Worm (Caenorhabditis elegans): ENCODE measurements around the gene nth-1.

The nth-1 gene

DNA sequence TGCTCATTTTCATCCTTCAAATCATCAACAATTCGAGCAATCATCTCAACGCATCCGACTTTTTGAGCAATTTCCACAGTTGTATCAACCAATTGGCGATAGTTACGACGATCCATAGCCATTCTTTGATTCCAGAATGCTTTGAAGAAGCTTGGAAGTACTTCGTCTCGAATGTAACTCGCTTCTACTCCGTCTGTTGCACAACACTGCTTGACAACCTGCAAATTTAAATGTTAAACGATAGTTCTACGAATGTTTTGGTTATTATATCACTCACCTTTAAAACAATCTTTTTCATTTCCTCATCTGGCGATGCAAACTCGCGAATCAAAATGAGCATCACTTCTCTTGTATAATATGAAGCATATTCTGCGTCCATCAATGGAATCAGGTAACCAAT lies 28.2 kb downstream of the nth-1 start:
- no peak for TF ChIP-seq dpl-1 (GFP tag; optimal IDR thresholded peaks at IDR 0.05)
- no peak for TF ChIP-seq ceh-88 (GFP tag; IDR thresholded peaks at IDR 0.05)
- TF ChIP-seq pax-3 (tag; optimal IDR thresholded peaks at IDR 0.05) = no peak
- TF ChIP-seq nhr-11 (tag; optimal IDR thresholded peaks at IDR 0.05) = no peak
- no peak for TF ChIP-seq snu-23 (GFP tag; optimal IDR thresholded peaks at IDR 0.05)
- no peak for TF ChIP-seq ceh-82 (tag; optimal IDR thresholded peaks at IDR 0.05)
- no peak for TF ChIP-seq aha-1 (tag; optimal IDR thresholded peaks at IDR 0.05)
- TF ChIP-seq efl-1 (optimal IDR thresholded peaks at IDR 0.05) = no peak
- TF ChIP-seq efl-1 (GFP tag; optimal IDR thresholded peaks at IDR 0.05 in 1 of 2) = peak in 1 of 2 experiments; percentile 70
- TF ChIP-seq nhr-12 (tag; optimal IDR thresholded peaks at IDR 0.05) = no peak

DNA sequence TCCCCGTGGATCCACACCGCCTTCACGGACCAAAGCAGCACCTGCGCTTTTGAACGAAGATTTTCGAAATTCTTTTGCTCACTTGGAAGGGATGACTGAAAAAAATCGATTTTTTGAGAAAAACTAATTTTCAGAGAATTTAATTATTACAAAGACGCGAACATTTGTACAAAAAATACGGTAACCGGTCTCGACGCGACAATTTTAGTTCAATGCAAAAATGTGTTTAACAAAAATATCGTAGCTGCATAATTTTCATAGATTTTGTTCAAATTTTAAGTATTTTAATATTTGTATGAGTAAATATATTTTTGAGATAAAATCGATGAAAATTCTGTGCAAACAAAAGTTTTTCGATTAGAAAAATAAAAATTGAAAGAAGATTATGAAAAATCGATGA lies 31.0 kb downstream of the nth-1 start, which contains the start of gene T08A11.1:
Gene T08A11.1, minus strand, starts transcription at position 101 of the 400 bp plus-strand sequence.
- TF ChIP-seq lin-14 (GFP tag; optimal IDR thresholded peaks at IDR 0.05) = no peak
- TF ChIP-seq lin-13 (GFP tag; optimal IDR thresholded peaks at IDR 0.05) = no peak
- TF ChIP-seq skn-1 (tag; optimal IDR thresholded peaks at IDR 0.05) = no peak
- no peak for TF ChIP-seq jun-1 (tag; optimal IDR thresholded peaks at IDR 0.05)
- no peak for TF ChIP-seq Y116A8C.19 (tag; optimal IDR thresholded peaks at IDR 0.05; ENCODE audit: borderline replicate concordance)
- TF ChIP-seq aha-1 (tag; optimal IDR thresholded peaks at IDR 0.05) = no peak

DNA sequence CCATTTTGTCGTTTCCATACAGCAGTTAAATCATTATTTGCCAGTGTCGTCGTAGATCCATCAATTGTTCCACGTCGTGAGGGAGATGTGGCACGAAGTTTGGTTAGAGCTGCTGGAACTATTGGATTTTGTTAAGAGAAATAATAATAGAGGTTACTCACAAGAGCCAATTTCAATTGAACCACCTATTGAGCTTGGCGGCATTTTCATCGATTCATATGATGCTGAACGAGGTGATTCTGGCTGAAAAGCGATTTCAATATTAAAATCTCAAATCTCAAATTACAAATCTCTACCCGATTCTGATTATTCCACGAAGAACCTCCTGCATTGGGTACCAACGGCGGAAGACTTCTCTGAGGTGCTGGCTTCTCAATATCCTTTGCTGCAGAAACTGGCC lies 36.2 kb downstream of the nth-1 start:
- TF ChIP-seq pag-3 (tag; optimal IDR thresholded peaks at IDR 0.05; ENCODE audit: borderline replicate concordance, insufficient read depth) (no peak), nhr-90 (tag; optimal IDR thresholded peaks at IDR 0.05; ENCODE audit: poor library complexity) (no peak), tbx-2 (tag; optimal IDR thresholded peaks at IDR 0.05) (no peak), ceh-8 (GFP tag; optimal IDR thresholded peaks at IDR 0.05) (no peak), unc-98 (GFP tag; IDR thresholded peaks at IDR 0.05) (no peak), nhr-47 (tag; optimal IDR thresholded peaks at IDR 0.05) (no peak), nhr-11 (tag; optimal IDR thresholded peaks at IDR 0.05) (no peak), lin-39 (tag; optimal IDR thresholded peaks at IDR 0.05) (no peak), aly-2 (tag; optimal IDR thresholded peaks at IDR 0.05) (no peak), ceh-90 (tag; optimal IDR thresholded peaks at IDR 0.05) (no peak), nhr-71 (tag; optimal IDR thresholded peaks at IDR 0.05) (no peak), tlp-1 (tag; optimal IDR thresholded peaks at IDR 0.05) (no peak), C34B4.2 (tag; optimal IDR thresholded peaks at IDR 0.05) (no peak), egl-27 (tag; optimal IDR thresholded peaks at IDR 0.05) (no peak), fkh-4 (tag; optimal IDR thresholded peaks at IDR 0.05; ENCODE audit: borderline replicate concordance) (no peak)

DNA sequence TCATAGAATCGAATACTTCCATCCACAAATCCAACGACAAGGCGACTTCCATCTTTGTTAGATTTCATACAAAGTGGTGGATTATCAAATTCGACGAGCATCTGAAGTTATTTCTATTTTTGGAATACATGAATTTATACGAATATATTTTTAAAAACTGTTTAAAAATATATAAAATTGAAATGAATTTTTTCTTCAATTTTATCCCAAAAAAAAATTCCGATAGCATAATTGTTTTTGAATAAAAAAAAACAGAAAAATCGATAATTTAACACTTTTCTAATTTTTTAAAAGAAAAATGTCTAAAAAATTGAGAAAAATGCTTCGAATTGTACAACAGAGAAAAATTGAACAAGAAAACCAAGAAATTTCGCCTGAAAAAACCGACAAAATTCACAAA lies 46.5 kb downstream of the nth-1 start, which contains the start of gene Y44F5A.1:
Gene Y44F5A.1, minus strand, starts transcription at position 101 of the 400 bp plus-strand sequence.
- no peak for TF ChIP-seq ceh-82 (tag; optimal IDR thresholded peaks at IDR 0.05)
- TF ChIP-seq zip-4 (GFP tag; optimal IDR thresholded peaks at IDR 0.05) = no peak
- TF ChIP-seq unc-30 (tag; optimal IDR thresholded peaks at IDR 0.05) = no peak
- no peak for TF ChIP-seq C34B4.2 (tag; optimal IDR thresholded peaks at IDR 0.05)
- TF ChIP-seq skn-1 (tag; optimal IDR thresholded peaks at IDR 0.05) = no peak
- no peak for TF ChIP-seq elt-3 (tag; optimal IDR thresholded peaks at IDR 0.05)
- no peak for TF ChIP-seq C04F5.9 (tag; optimal IDR thresholded peaks at IDR 0.05)
- no peak for TF ChIP-seq unc-130 (tag; optimal IDR thresholded peaks at IDR 0.05)
- TF ChIP-seq nhr-20 (tag; optimal IDR thresholded peaks at IDR 0.05) = no peak
- TF ChIP-seq swsn-7 (tag; optimal IDR thresholded peaks at IDR 0.05) = no peak
- TF ChIP-seq dsc-1 (tag; optimal IDR thresholded peaks at IDR 0.05) = no peak
- TF ChIP-seq zag-1 (tag; optimal IDR thresholded peaks at IDR 0.05) = no peak
- TF ChIP-seq nhr-71 (tag; optimal IDR thresholded peaks at IDR 0.05) = no peak
- no peak for TF ChIP-seq fkh-8 (tag; optimal IDR thresholded peaks at IDR 0.05)

Measured in whole organism, L1 larva.